Worm (Caenorhabditis elegans): Measurements from ENCODE around the gene C04G6.13.

DNA sequence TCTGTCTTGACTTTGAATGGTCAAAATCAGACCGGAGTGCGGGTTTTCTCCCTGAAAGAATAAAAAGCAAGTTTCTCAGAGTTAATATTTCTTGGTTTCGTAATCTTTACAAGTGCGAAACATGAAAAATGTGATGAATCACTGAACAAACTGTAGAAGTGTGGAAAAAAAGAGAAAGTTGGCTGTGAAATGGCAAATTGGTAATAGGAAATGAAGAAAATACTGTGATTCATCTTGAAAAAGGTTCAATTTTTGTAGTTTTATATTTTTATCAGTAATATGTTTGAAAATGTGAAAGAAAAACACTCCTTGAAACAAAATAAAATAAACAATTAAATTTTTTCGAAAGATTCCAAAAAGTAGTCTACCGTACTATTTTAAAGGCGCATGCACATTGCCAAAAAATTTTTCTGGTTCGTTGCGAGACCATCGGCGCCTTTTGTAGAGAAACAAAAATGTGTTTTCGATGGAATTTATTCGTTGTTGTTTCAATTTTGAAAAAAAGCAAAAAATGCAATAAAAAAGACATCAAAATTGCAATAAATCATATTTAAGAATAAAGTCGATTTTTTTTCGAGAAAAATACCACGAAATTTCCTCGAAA, 2.3 kb upstream of the C04G6.13 start, which contains the start of gene pld-1:
- TF ChIP-seq pha-4 (GFP tag; IDR thresholded peaks at IDR 0.05) (no peak), pha-4 (tag; optimal IDR thresholded peaks at IDR 0.05) (no peak), jun-1 (tag; optimal IDR thresholded peaks at IDR 0.05) (no peak), skn-1 (tag; optimal IDR thresholded peaks at IDR 0.05) (no peak), ceh-44 (GFP tag; IDR thresholded peaks at IDR 0.05) (no peak), ceh-82 (tag; optimal IDR thresholded peaks at IDR 0.05) (no peak)
